Fruit fly (Drosophila melanogaster) whole organism, prepupa: ENCODE results near the gene CG15027.

Source experiments
- Blimp-1 ChIP-seq: fragments of 200-800 bp; sonication (Bioruptor generic); optimal IDR thresholded peaks from 3 replicates; lab custom pipeline; 2017; ENCODE audit warnings: missing biosample characterization, missing genetic modification characterization, mild to moderate bottlenecking, moderate library complexity, missing genetic modification reagents
- CG11762 ChIP-seq: fragments of 200-800 bp; sonication (Bioruptor generic); optimal IDR thresholded peaks from 3 replicates; lab custom pipeline; 2016; ENCODE audit warnings: missing biosample characterization, missing genetic modification characterization; ENCODE audit not compliant: insufficient read depth
- CG1621 ChIP-seq: fragments of 200-800 bp; sonication (Bioruptor generic); optimal IDR thresholded peaks from 3 replicates; lab custom pipeline; 2018; ENCODE audit warnings: missing biosample characterization, mild to moderate bottlenecking, missing genetic modification characterization
- CG32006 ChIP-seq: fragments of 200-800 bp; sonication (Bioruptor generic); optimal IDR thresholded peaks from 3 replicates; lab custom pipeline; 2017; ENCODE audit warnings: missing biosample characterization, mild to moderate bottlenecking, missing genetic modification characterization
- CG34406 ChIP-seq: fragments of 200-800 bp; sonication (Bioruptor generic); optimal IDR thresholded peaks from 3 replicates; lab custom pipeline; 2016; ENCODE audit warnings: missing biosample characterization, missing genetic modification characterization
- CG3919 ChIP-seq: fragments of 200-800 bp; sonication (Bioruptor generic); optimal IDR thresholded peaks from 3 replicates; lab custom pipeline; 2016; ENCODE audit warnings: missing biosample characterization, missing genetic modification characterization
- CG4318 ChIP-seq: fragments of 200-800 bp; sonication (Bioruptor generic); optimal IDR thresholded peaks from 3 replicates; lab custom pipeline; 2017; ENCODE audit warnings: missing biosample characterization, mild to moderate bottlenecking, missing genetic modification characterization
- CG6808 ChIP-seq: fragments of 200-800 bp; sonication (Bioruptor generic); optimal IDR thresholded peaks from 3 replicates; lab custom pipeline; 2017; ENCODE audit warnings: missing biosample characterization, missing genetic modification characterization, mild to moderate bottlenecking, moderate library complexity, missing genetic modification reagents
- CG6854 ChIP-seq: fragments of 200-800 bp; sonication (Bioruptor generic); optimal IDR thresholded peaks from 2 replicates; lab custom pipeline; 2017; ENCODE audit warnings: missing biosample characterization, mild to moderate bottlenecking, missing genetic modification characterization
- CG8119 ChIP-seq: fragments of 200-800 bp; sonication (Bioruptor generic); IDR thresholded peaks from 3 replicates; pipeline ENCODE4 v1.3.6; 2022; ENCODE audit warnings: missing biosample characterization, missing genetic modification characterization
- CG8319 ChIP-seq: fragments of 200-800 bp; sonication (Bioruptor generic); optimal IDR thresholded peaks from 3 replicates; lab custom pipeline; 2016; ENCODE audit warnings: missing biosample characterization, missing genetic modification characterization
- CG8632 ChIP-seq: fragments of 200-800 bp; sonication (Bioruptor generic); optimal IDR thresholded peaks from 3 replicates; lab custom pipeline; 2016; ENCODE audit warnings: missing biosample characterization, missing genetic modification characterization
- CG9139 ChIP-seq: fragments of 200-800 bp; sonication (Bioruptor generic); optimal IDR thresholded peaks from 3 replicates; lab custom pipeline; 2017; ENCODE audit warnings: missing biosample characterization, mild to moderate bottlenecking, missing genetic modification characterization
- Eip75B ChIP-seq: fragments of 200-800 bp; sonication (Bioruptor generic); optimal IDR thresholded peaks from 3 replicates; lab custom pipeline; 2016; ENCODE audit warnings: missing biosample characterization, missing genetic modification characterization
- Eip93F ChIP-seq: fragments of 200-800 bp; sonication (Bioruptor generic); optimal IDR thresholded peaks from 2 replicates; lab custom pipeline; 2016; ENCODE audit warnings: missing biosample characterization, mild to moderate bottlenecking, missing genetic modification characterization
- Ets21C ChIP-seq: fragments of 200-800 bp; sonication (Bioruptor generic); optimal IDR thresholded peaks from 3 replicates; lab custom pipeline; 2016; ENCODE audit warnings: missing biosample characterization, missing genetic modification characterization
- Ets96B ChIP-seq: fragments of 200-800 bp; optimal IDR thresholded peaks from 2 replicates; lab custom pipeline; 2019; ENCODE audit warnings: missing biosample characterization, mild to moderate bottlenecking, missing genetic modification characterization, moderate library complexity
- Gug ChIP-seq: fragments of 200-800 bp; sonication (Bioruptor generic); IDR thresholded peaks from 2 replicates; pipeline ENCODE4 v1.3.6; 2022; ENCODE audit warnings: missing biosample characterization, missing genetic modification characterization
- Hr4 ChIP-seq: fragments of 200-800 bp; sonication (Bioruptor generic); optimal IDR thresholded peaks from 3 replicates; lab custom pipeline; 2016; ENCODE audit warnings: missing biosample characterization, missing genetic modification characterization
- Lpt ChIP-seq: fragments of 200-800 bp; sonication (Bioruptor generic); optimal IDR thresholded peaks from 3 replicates; lab custom pipeline; 2016; ENCODE audit warnings: missing biosample characterization, missing genetic modification characterization
- OdsH ChIP-seq: fragments of 200-800 bp; sonication (Bioruptor generic); optimal IDR thresholded peaks from 3 replicates; lab custom pipeline; 2016; ENCODE audit warnings: missing biosample characterization, missing genetic modification characterization
- Smox ChIP-seq: fragments of 200-800 bp; sonication (Bioruptor generic); optimal IDR thresholded peaks from 3 replicates; lab custom pipeline; 2016; ENCODE audit warnings: missing biosample characterization, missing genetic modification characterization
- Sox14 ChIP-seq: fragments of 200-800 bp; sonication (Bioruptor generic); optimal IDR thresholded peaks from 3 replicates; lab custom pipeline; 2016; ENCODE audit warnings: missing biosample characterization, missing genetic modification characterization
- achi ChIP-seq: fragments of 200-800 bp; sonication (Bioruptor generic); optimal IDR thresholded peaks from 3 replicates; lab custom pipeline; 2016; ENCODE audit warnings: missing biosample characterization, missing genetic modification characterization
- cyc ChIP-seq: fragments of 200-800 bp; sonication (Bioruptor generic); optimal IDR thresholded peaks from 3 replicates; lab custom pipeline; 2016; ENCODE audit warnings: missing biosample characterization, missing genetic modification characterization
- dac ChIP-seq: fragments of 200-800 bp; sonication (Bioruptor generic); optimal IDR thresholded peaks from 2 replicates; lab custom pipeline; 2017; ENCODE audit warnings: missing biosample characterization, mild to moderate bottlenecking, missing genetic modification characterization
- dsx ChIP-seq: fragments of 200-800 bp; optimal IDR thresholded peaks from 3 replicates; lab custom pipeline; 2019; ENCODE audit warnings: missing biosample characterization, mild to moderate bottlenecking, missing genetic modification characterization, moderate library complexity; ENCODE audit not compliant: poor library complexity, severe bottlenecking
- eg ChIP-seq: fragments of 200-800 bp; sonication (Bioruptor generic); IDR thresholded peaks from 3 replicates; pipeline ENCODE4 v1.3.6; 2022; ENCODE audit warnings: missing biosample characterization, missing genetic modification characterization
- fd59A ChIP-seq: fragments of 200-800 bp; sonication (Bioruptor generic); optimal IDR thresholded peaks from 2 replicates; lab custom pipeline; 2017; ENCODE audit warnings: missing biosample characterization, mild to moderate bottlenecking, missing genetic modification characterization, missing genetic modification reagents
- lz ChIP-seq: fragments of 200-800 bp; sonication (Bioruptor generic); optimal IDR thresholded peaks from 3 replicates; lab custom pipeline; 2016; ENCODE audit warnings: missing biosample characterization, missing genetic modification characterization
- pdm3 ChIP-seq: fragments of 200-800 bp; sonication (Bioruptor generic); optimal IDR thresholded peaks from 3 replicates; lab custom pipeline; 2016; ENCODE audit warnings: missing biosample characterization, missing genetic modification characterization
- spab ChIP-seq: fragments of 200-800 bp; sonication (Bioruptor generic); optimal IDR thresholded peaks from 2 replicates; lab custom pipeline; 2017; ENCODE audit warnings: missing biosample characterization, mild to moderate bottlenecking, missing genetic modification characterization, missing genetic modification reagents
- topi ChIP-seq: fragments of 200-800 bp; sonication (Bioruptor generic); optimal IDR thresholded peaks from 3 replicates; lab custom pipeline; 2016; ENCODE audit warnings: missing biosample characterization, missing genetic modification characterization
- vri ChIP-seq: fragments of 200-800 bp; sonication (Bioruptor generic); optimal IDR thresholded peaks from 3 replicates; lab custom pipeline; 2016; ENCODE audit warnings: missing biosample characterization, mild to moderate bottlenecking, missing genetic modification characterization

The CG15027 gene

DNA sequence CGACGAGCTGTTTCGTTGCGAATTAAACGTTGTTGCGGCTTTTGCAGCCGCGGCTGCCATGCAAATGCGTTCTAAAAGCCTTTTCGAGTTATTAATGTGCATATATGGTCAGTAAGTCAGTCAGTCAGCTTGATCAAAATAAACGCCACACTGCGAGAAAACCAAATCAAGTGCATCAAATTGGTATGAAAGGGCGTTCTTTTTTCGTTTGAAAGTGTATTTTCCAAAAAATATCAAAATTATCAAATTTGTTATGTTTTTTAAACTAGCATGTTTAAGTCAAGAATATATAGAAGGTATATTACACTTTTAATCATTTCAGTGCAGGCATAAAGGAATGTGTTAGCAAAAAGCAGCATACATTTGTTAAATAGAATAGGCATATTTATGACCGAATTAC, 43.1 kb downstream of the CG15027 start (continued):
- TF ChIP-seq lz (GFP tag; lab: Kevin White, UChicago) (peak; percentile 11), OdsH (peak; percentile 7), Eip93F (GFP tag; lab: Kevin White, UChicago) (no peak), dac (GFP tag; lab: Kevin White, UChicago) (no peak), CG11762 (GFP tag; lab: Kevin White, UChicago) (no peak), Blimp-1 (no peak), Eip75B (GFP tag; lab: Kevin White, UChicago) (peak; percentile 21), CG9139 (no peak), dsx (GFP tag; lab: Kevin White, UChicago) (no peak), Smox (GFP tag; lab: Kevin White, UChicago) (peak; percentile 15), CG3919 (GFP tag; lab: Kevin White, UChicago) (peak; percentile 35), CG6854 (no peak), eg (peak; percentile 73), Lpt (GFP tag; lab: Kevin White, UChicago) (no peak), Sox14 (GFP tag; lab: Kevin White, UChicago) (peak; percentile 19), Ets21C (GFP tag; lab: Kevin White, UChicago) (peak; percentile 41), CG32006 (GFP tag; lab: Kevin White, UChicago) (peak; percentile 37), achi (GFP tag; lab: Kevin White, UChicago) (peak; percentile 36), vri (GFP tag; lab: Kevin White, UChicago) (peak; percentile 10), spab (GFP tag; lab: Kevin White, UChicago) (no peak), CG1621 (tag; lab: Kevin White, UChicago) (no peak), CG8319 (GFP tag; lab: Kevin White, UChicago) (no peak), CG8632 (GFP tag; lab: Kevin White, UChicago) (no peak), Hr4 (GFP tag; lab: Kevin White, UChicago) (no peak), CG34406 (GFP tag; lab: Kevin White, UChicago) (peak; percentile 48), fd59A (GFP tag; lab: Kevin White, UChicago) (no peak), Gug (GFP tag; lab: Robert Waterston, UW) (no peak), CG8119 (GFP tag; lab: Robert Waterston, UW) (0 out of 3 replicates have a peak, but pooled peaks have one; percentile 33), cyc (GFP tag; lab: Kevin White, UChicago) (peak; percentile 26), CG4318 (GFP tag; lab: Kevin White, UChicago) (peak; percentile 13), CG6808 (GFP tag; lab: Kevin White, UChicago) (no peak), Ets96B (tag; lab: Kevin White, UChicago) (no peak), pdm3 (GFP tag; lab: Kevin White, UChicago) (peak; percentile 23), topi (peak; percentile 42)
